Fruit fly (Drosophila melanogaster) whole organism, embryonic: ENCODE results near the gene CG32388.
A peak's percentile ranks its signal among the peaks of the same experiment; 100 is the strongest.

Experiments
- Bdp1 ChIP-seq: fragments of 200-800 bp; sonication (Bioruptor generic); optimal IDR thresholded peaks from 3 replicates; lab custom pipeline; 2016; ENCODE audit warnings: missing biosample characterization, missing genetic modification characterization
- CG10209 ChIP-seq: fragments of 200-800 bp; sonication (Bioruptor generic); optimal IDR thresholded peaks from 3 replicates; lab custom pipeline; 2017; ENCODE audit warnings: missing biosample characterization, mild to moderate bottlenecking, missing genetic modification characterization, missing genetic modification reagents
- CG11504 ChIP-seq: fragments of 200-800 bp; sonication (Bioruptor generic); optimal IDR thresholded peaks from 3 replicates; lab custom pipeline; 2019; ENCODE audit warnings: missing biosample characterization, mild to moderate bottlenecking, missing genetic modification characterization, moderate library complexity
- CG12071 ChIP-seq: fragments of 200-800 bp; sonication (Bioruptor generic); optimal IDR thresholded peaks from 3 replicates; lab custom pipeline; 2018; ENCODE audit warnings: missing biosample characterization, mild to moderate bottlenecking, missing genetic modification characterization
- CG12391 ChIP-seq: fragments of 200-800 bp; sonication (Bioruptor generic); optimal IDR thresholded peaks from 3 replicates; lab custom pipeline; 2018; ENCODE audit warnings: missing biosample characterization, mild to moderate bottlenecking, missing genetic modification characterization, moderate library complexity
- CG13123 ChIP-seq: fragments of 200-800 bp; sonication (Bioruptor generic); optimal IDR thresholded peaks from 2 replicates; lab custom pipeline; 2016; ENCODE audit warnings: missing biosample characterization, missing genetic modification characterization
- CG14050 ChIP-seq: fragments of 200-800 bp; sonication (Bioruptor generic); IDR thresholded peaks from 3 replicates; pipeline ENCODE4 v1.3.6; 2022; ENCODE audit warnings: missing biosample characterization, missing genetic modification characterization
- CG17186 ChIP-seq: fragments of 200-800 bp; sonication (Bioruptor generic); optimal IDR thresholded peaks from 3 replicates; lab custom pipeline; 2017; ENCODE audit warnings: missing biosample characterization, missing genetic modification reagents, missing genetic modification characterization
- CG17359 ChIP-seq: fragments of 200-800 bp; sonication (Bioruptor generic); optimal IDR thresholded peaks from 3 replicates; lab custom pipeline; 2018; ENCODE audit warnings: missing biosample characterization, mild to moderate bottlenecking, missing genetic modification characterization, moderate library complexity
- CG2202 ChIP-seq: fragments of 200-800 bp; sonication (Bioruptor generic); optimal IDR thresholded peaks from 2 replicates; lab custom pipeline; 2018; ENCODE audit warnings: missing biosample characterization, mild to moderate bottlenecking, missing genetic modification characterization
- CG2678 ChIP-seq: fragments of 200-800 bp; sonication (Bioruptor generic); optimal IDR thresholded peaks from 3 replicates; lab custom pipeline; 2019; ENCODE audit warnings: missing biosample characterization, mild to moderate bottlenecking, missing genetic modification characterization, moderate library complexity
- CG2889 ChIP-seq: fragments of 200-800 bp; sonication (Bioruptor generic); IDR thresholded peaks from 3 replicates; pipeline ENCODE4 v1.3.6; 2022; ENCODE audit warnings: missing biosample characterization, missing genetic modification characterization
- CG31388 ChIP-seq: fragments of 200-800 bp; sonication (Bioruptor generic); optimal IDR thresholded peaks from 2 replicates; lab custom pipeline; 2016; ENCODE audit warnings: missing biosample characterization, missing genetic modification characterization
- CG32767 ChIP-seq: fragments of 200-800 bp; sonication (Bioruptor generic); IDR thresholded peaks from 2 replicates; pipeline ENCODE4 v1.3.6; 2022; ENCODE audit warnings: missing biosample characterization, missing genetic modification characterization
- CG32772 ChIP-seq: fragments of 200-800 bp; sonication (Bioruptor generic); IDR thresholded peaks from 2 replicates; pipeline ENCODE4 v1.3.6; 2022; ENCODE audit warnings: missing biosample characterization, missing genetic modification characterization
- CG3847 ChIP-seq: fragments of 200-800 bp; sonication (Bioruptor generic); IDR thresholded peaks from 2 replicates; pipeline ENCODE4 v1.3.6; 2022; ENCODE audit warnings: missing biosample characterization, missing genetic modification characterization
- CG3995 ChIP-seq: fragments of 200-800 bp; sonication (Bioruptor generic); optimal IDR thresholded peaks from 3 replicates; lab custom pipeline; 2016; ENCODE audit warnings: missing biosample characterization, missing genetic modification characterization
- CG4820 ChIP-seq: fragments of 200-800 bp; sonication (Bioruptor generic); optimal IDR thresholded peaks from 3 replicates; lab custom pipeline; 2016; ENCODE audit warnings: missing biosample characterization, missing genetic modification characterization
- CG4854 ChIP-seq: fragments of 200-800 bp; sonication (Bioruptor generic); optimal IDR thresholded peaks from 2 replicates; lab custom pipeline; 2016; ENCODE audit warnings: missing biosample characterization, missing genetic modification characterization, inconsistent platforms
- CG7372 ChIP-seq: fragments of 200-800 bp; sonication (Bioruptor generic); IDR thresholded peaks from 2 replicates; pipeline ENCODE4 v1.3.6; 2022; ENCODE audit warnings: missing biosample characterization, missing genetic modification characterization
- CG7556 ChIP-seq: fragments of 200-800 bp; sonication (Bioruptor generic); optimal IDR thresholded peaks from 2 replicates; lab custom pipeline; 2017; ENCODE audit warnings: missing biosample characterization, mild to moderate bottlenecking, missing genetic modification characterization
- CG7963 ChIP-seq: fragments of 200-800 bp; sonication (Bioruptor generic); IDR thresholded peaks from 3 replicates; pipeline ENCODE4 v1.3.6; 2022; ENCODE audit warnings: missing biosample characterization, missing genetic modification characterization; ENCODE audit not compliant: partially characterized antibody
- CG9215 ChIP-seq: fragments of 200-800 bp; sonication (Bioruptor generic); IDR thresholded peaks from 2 replicates; pipeline ENCODE4 v1.3.6; 2022; ENCODE audit warnings: missing biosample characterization, missing genetic modification characterization
- H2.0 ChIP-seq: fragments of 200-800 bp; sonication (Bioruptor generic); IDR thresholded peaks from 2 replicates; pipeline ENCODE4 v1.3.6; 2022; ENCODE audit warnings: missing biosample characterization, missing genetic modification characterization
- HLH54F ChIP-seq: fragments of 200-800 bp; sonication (Bioruptor generic); optimal IDR thresholded peaks from 3 replicates; lab custom pipeline; 2016; ENCODE audit warnings: missing biosample characterization, missing genetic modification characterization
- Hr3 ChIP-seq: fragments of 200-800 bp; sonication (Bioruptor generic); optimal IDR thresholded peaks from 3 replicates; lab custom pipeline; 2016; ENCODE audit warnings: missing biosample characterization, missing genetic modification characterization
- Hsf ChIP-seq: fragments of 200-800 bp; sonication (Bioruptor generic); optimal IDR thresholded peaks from 3 replicates; lab custom pipeline; 2016; ENCODE audit warnings: missing biosample characterization, missing genetic modification characterization
- Jarid2 ChIP-seq: fragments of 200-800 bp; sonication (Bioruptor generic); optimal IDR thresholded peaks from 3 replicates; lab custom pipeline; 2017; ENCODE audit warnings: mild to moderate bottlenecking, missing biosample characterization, missing genetic modification reagents, missing genetic modification characterization
- Lim3 ChIP-seq: fragments of 200-800 bp; sonication (Bioruptor generic); IDR thresholded peaks from 2 replicates; pipeline ENCODE4 v1.3.6; 2022; ENCODE audit warnings: missing biosample characterization, missing genetic modification characterization
- Myb ChIP-seq: fragments of 200-800 bp; sonication (Bioruptor generic); optimal IDR thresholded peaks from 2 replicates; lab custom pipeline; 2016; ENCODE audit warnings: missing biosample characterization, missing genetic modification characterization
- NfI ChIP-seq: fragments of 200-800 bp; sonication (Bioruptor generic); optimal IDR thresholded peaks from 3 replicates; lab custom pipeline; 2018; ENCODE audit warnings: missing biosample characterization, mild to moderate bottlenecking, missing genetic modification characterization, moderate library complexity
- Spps ChIP-seq: fragments of 200-800 bp; sonication (Bioruptor generic); optimal IDR thresholded peaks from 2 replicates; lab custom pipeline; 2018; ENCODE audit warnings: missing biosample characterization, mild to moderate bottlenecking, missing genetic modification characterization
- Tbp ChIP-seq: fragments of >200 bp; optimal IDR thresholded peaks from 2 replicates; lab custom pipeline; 2018; ENCODE audit warnings: missing biosample characterization, missing genetic modification characterization
- Vsx1 ChIP-seq: fragments of 200-800 bp; sonication (Bioruptor generic); optimal IDR thresholded peaks from 2 replicates; lab custom pipeline; 2017; ENCODE audit warnings: missing biosample characterization, mild to moderate bottlenecking, missing genetic modification characterization, missing genetic modification reagents
- az2 ChIP-seq: fragments of 200-800 bp; sonication (Bioruptor generic); optimal IDR thresholded peaks from 3 replicates; lab custom pipeline; 2016; ENCODE audit warnings: missing biosample characterization, missing genetic modification characterization
- bcd ChIP-seq: fragments of 200-800 bp; sonication (Bioruptor generic); optimal IDR thresholded peaks from 2 replicates; lab custom pipeline; 2017; ENCODE audit warnings: missing biosample characterization, mild to moderate bottlenecking, missing genetic modification characterization
- cas ChIP-seq: fragments of 200-800 bp; sonication (Bioruptor generic); IDR thresholded peaks from 2 replicates; pipeline ENCODE4 v1.3.6; 2022; ENCODE audit warnings: missing biosample characterization, missing genetic modification characterization
- dysf ChIP-seq: fragments of 200-800 bp; sonication (Bioruptor generic); IDR thresholded peaks from 3 replicates; pipeline ENCODE4 v1.3.6; 2022; ENCODE audit warnings: missing biosample characterization, missing genetic modification characterization
- exex ChIP-seq: fragments of 200-800 bp; sonication (Bioruptor generic); optimal IDR thresholded peaks from 4 replicates; lab custom pipeline; 2018; ENCODE audit warnings: missing biosample characterization, mild to moderate bottlenecking, missing genetic modification characterization, moderate library complexity
- ham ChIP-seq: fragments of 200-800 bp; sonication (Bioruptor generic); IDR thresholded peaks from 2 replicates; pipeline ENCODE4 v1.3.6; 2022; ENCODE audit warnings: missing biosample characterization, missing genetic modification characterization
- hbn ChIP-seq: fragments of 200-800 bp; sonication (Bioruptor generic); IDR thresholded peaks from 2 replicates; pipeline ENCODE4 v1.3.6; 2022; ENCODE audit warnings: missing biosample characterization, missing genetic modification characterization; ENCODE audit not compliant: partially characterized antibody
- insv ChIP-seq, 2 experiments: fragments of 200-800 bp; sonication (Bioruptor generic); optimal IDR thresholded peaks; 3 replicates each; lab custom pipeline; 2016 to 2018; ENCODE audit warnings: missing biosample characterization in 2 of 2, missing genetic modification characterization in 2 of 2
- kni ChIP-seq: fragments of 200-800 bp; sonication (Bioruptor generic); optimal IDR thresholded peaks from 3 replicates; lab custom pipeline; 2017; ENCODE audit warnings: mild to moderate bottlenecking, missing biosample characterization, missing genetic modification reagents, missing genetic modification characterization
- odd ChIP-seq: fragments of 200-800 bp; sonication (Bioruptor generic); optimal IDR thresholded peaks from 2 replicates; lab custom pipeline; 2017; ENCODE audit warnings: missing biosample characterization, mild to moderate bottlenecking, missing genetic modification characterization
- prd ChIP-seq, 3 experiments: fragments of >200 bp in 2 of 3; fragments of 200-800 bp in 1 of 3; sonication (Bioruptor generic) in 1 of 3; optimal IDR thresholded peaks in 2 of 3; IDR thresholded peaks in 1 of 3; 2 replicates in 2 of 3; 3 replicates in 1 of 3; pipeline versions ENCODE4 v1.3.6 to Lab custom; 2017 to 2022; ENCODE audit warnings: missing biosample characterization in 1 of 3, missing genetic modification characterization in 1 of 3
- scrt ChIP-seq: fragments of 200-800 bp; sonication (Bioruptor generic); optimal IDR thresholded peaks from 2 replicates; lab custom pipeline; 2018; ENCODE audit warnings: missing biosample characterization, mild to moderate bottlenecking, missing genetic modification characterization, moderate library complexity
- sqz ChIP-seq: fragments of 200-800 bp; sonication (Bioruptor generic); optimal IDR thresholded peaks from 3 replicates; lab custom pipeline; 2018; ENCODE audit warnings: missing biosample characterization, mild to moderate bottlenecking, missing genetic modification characterization
- sug ChIP-seq: fragments of 200-800 bp; optimal IDR thresholded peaks from 2 replicates; lab custom pipeline; 2019; ENCODE audit warnings: missing biosample characterization, mild to moderate bottlenecking, missing genetic modification characterization, moderate library complexity
- vnd ChIP-seq: fragments of 200-800 bp; sonication (Bioruptor generic); IDR thresholded peaks from 3 replicates; pipeline ENCODE4 v1.3.6; 2022; ENCODE audit warnings: missing biosample characterization, missing genetic modification characterization; ENCODE audit not compliant: partially characterized antibody

Gene CG32388

dm6 chr3L:6964488-6965152 is 19.8 kb downstream of the CG32388 start, which contains the start of gene sgl (continued):
- peak; percentile 26 for TF ChIP-seq CG17359 (tag; lab: Kevin White, UChicago)
- TF ChIP-seq NfI: peak; percentile 14
- TF ChIP-seq odd (GFP tag; lab: Kevin White, UChicago): no peak
- TF ChIP-seq CG11504 (tag; lab: Kevin White, UChicago): peak; percentile 44
- no peak for TF ChIP-seq cas (GFP tag; lab: Robert Waterston, UW)
- no peak for TF ChIP-seq CG4820
- TF ChIP-seq CG7556: no peak
- 0 out of 2 replicates have a peak, but pooled peaks have one; percentile 23 for TF ChIP-seq hbn (GFP tag; lab: Robert Waterston, UW)
- TF ChIP-seq Jarid2 (GFP tag; lab: Kevin White, UChicago): peak; percentile 100
- TF ChIP-seq CG12071 (GFP tag; lab: Kevin White, UChicago): peak; percentile 3
- TF ChIP-seq HLH54F (GFP tag; lab: Kevin White, UChicago): no peak
- TF ChIP-seq CG31388 (GFP tag; lab: Kevin White, UChicago): no peak
- TF ChIP-seq CG3995 (GFP tag; lab: Kevin White, UChicago): no peak
- TF ChIP-seq CG4854 (GFP tag; lab: Kevin White, UChicago): peak; percentile 1
- 0 out of 3 replicates have a peak, but pooled peaks have one; percentile 10 for TF ChIP-seq dysf (GFP tag; lab: Robert Waterston, UW)
- no peak for TF ChIP-seq CG7372 (GFP tag; lab: Robert Waterston, UW)
- TF ChIP-seq Vsx1 (GFP tag; lab: Kevin White, UChicago): no peak
- TF ChIP-seq az2: peak; percentile 20
- peak; percentile 37 for TF ChIP-seq sug
- TF ChIP-seq Spps: no peak
- TF ChIP-seq Hr3 (GFP tag; lab: Kevin White, UChicago): no peak
- no peak for TF ChIP-seq CG3847 (GFP tag; lab: Robert Waterston, UW)
- no peak for TF ChIP-seq CG2202 (tag; lab: Kevin White, UChicago)
- TF ChIP-seq Lim3 (GFP tag; lab: Robert Waterston, UW): no peak
- no peak for TF ChIP-seq CG10209 (GFP tag; lab: Kevin White, UChicago)
- TF ChIP-seq bcd (GFP tag; lab: Kevin White, UChicago): no peak
- TF ChIP-seq CG9215 (GFP tag; lab: Robert Waterston, UW): no peak
- no peak for TF ChIP-seq vnd (GFP tag; lab: Robert Waterston, UW)
- TF ChIP-seq Bdp1: no peak
- TF ChIP-seq CG2678 (tag; lab: Kevin White, UChicago): peak; percentile 51
- no peak for TF ChIP-seq CG14050 (GFP tag; lab: Robert Waterston, UW)
- peak; percentile 19 for TF ChIP-seq exex (tag; lab: Kevin White, UChicago)
- TF ChIP-seq CG2889 (GFP tag; lab: Robert Waterston, UW): no peak
- TF ChIP-seq Tbp: no peak
- TF ChIP-seq Hsf: no peak
- peak; percentile 37 for TF ChIP-seq Myb (GFP tag; lab: Kevin White, UChicago)
- TF ChIP-seq prd (optimal IDR thresholded peaks at IDR 0.05; lab: Kevin White, UChicago): no peak
- TF ChIP-seq prd (GFP tag; IDR thresholded peaks at IDR 0.05; lab: Robert Waterston, UW): no peak
- peak; percentile 81 for TF ChIP-seq sqz
- TF ChIP-seq CG32772: 0 out of 2 replicates have a peak, but pooled peaks have one; percentile 14
- TF ChIP-seq CG32767 (GFP tag; lab: Robert Waterston, UW): no peak
- TF ChIP-seq CG12391 (tag; lab: Kevin White, UChicago): peak; percentile 48
- peak; percentile 68 for TF ChIP-seq kni
- TF ChIP-seq insv (GFP tag; optimal IDR thresholded peaks at IDR 0.05; lab: Kevin White, UChicago): peak; percentile 41 to 93
- TF ChIP-seq CG13123 (GFP tag; lab: Kevin White, UChicago): no peak
- TF ChIP-seq CG17186: no peak
- TF ChIP-seq ham (GFP tag; lab: Robert Waterston, UW): no peak
- peak; percentile 53 for TF ChIP-seq scrt
- 0 out of 3 replicates have a peak, but pooled peaks have one; percentile 27 for TF ChIP-seq CG7963 (GFP tag; lab: Robert Waterston, UW)
- TF ChIP-seq H2.0: no peak
